Worm (Caenorhabditis elegans) whole organism, L3 larva: Measurements from ENCODE around the gene nspb-12.

Source experiments
- R02D3.7 ChIP-seq: fragments of 150-350 bp; optimal IDR thresholded peaks from 2 replicates; lab custom pipeline; 2014; ENCODE audit warnings: missing biosample characterization, missing genetic modification characterization
- ZK546.5 ChIP-seq: sonication (generic microtip); optimal IDR thresholded peaks from 2 replicates; lab custom pipeline; 2017; ENCODE audit warnings: missing biosample characterization, missing genetic modification characterization
- aly-2 ChIP-seq: fragments of 150-350 bp; optimal IDR thresholded peaks from 2 replicates; lab custom pipeline; 2014; ENCODE audit warnings: missing biosample characterization, missing genetic modification characterization
- ama-1 ChIP-seq: fragments of 150-350 bp; optimal IDR thresholded peaks from 2 replicates; lab custom pipeline; 2018
- ceh-28 ChIP-seq: fragments of 150-350 bp; optimal IDR thresholded peaks from 2 replicates; lab custom pipeline; 2014; ENCODE audit warnings: missing biosample characterization, missing genetic modification reagents, missing genetic modification characterization
- ceh-82 ChIP-seq: fragments of 150-350 bp; optimal IDR thresholded peaks from 2 replicates; lab custom pipeline; 2014; ENCODE audit warnings: missing biosample characterization, missing genetic modification characterization
- ceh-9 ChIP-seq: sonication (generic microtip); optimal IDR thresholded peaks from 2 replicates; lab custom pipeline; 2018; ENCODE audit warnings: missing biosample characterization, missing genetic modification characterization
- daf-12 ChIP-seq: fragments of 150-350 bp; optimal IDR thresholded peaks from 2 replicates; lab custom pipeline; 2014; ENCODE audit warnings: missing biosample characterization, missing genetic modification reagents, missing genetic modification characterization
- egl-27 ChIP-seq: sonication (generic microtip); optimal IDR thresholded peaks from 4 replicates; lab custom pipeline; 2017; ENCODE audit warnings: missing biosample characterization, missing genetic modification reagents, missing genetic modification characterization
- egl-5 ChIP-seq: fragments of 150-350 bp; optimal IDR thresholded peaks from 2 replicates; lab custom pipeline; 2017; ENCODE audit warnings: missing biosample characterization, missing genetic modification reagents, missing genetic modification characterization, inconsistent platforms
- elt-1 ChIP-seq: fragments of 150-350 bp; optimal IDR thresholded peaks from 2 replicates; lab custom pipeline; 2014; ENCODE audit warnings: missing biosample characterization, missing genetic modification characterization
- elt-2 ChIP-seq: sonication (generic microtip); optimal IDR thresholded peaks from 2 replicates; lab custom pipeline; 2016; ENCODE audit warnings: missing genetic modification reagents, mild to moderate bottlenecking, missing genetic modification characterization, missing compliant biosample characterization
- elt-3 ChIP-seq, 3 experiments: fragments of 150-350 bp in 1 of 3; sonication (generic microtip) in 2 of 3; optimal IDR thresholded peaks; 2 replicates in 2 of 3; 4 replicates in 1 of 3; lab custom pipeline; 2014 to 2017; ENCODE audit warnings: missing biosample characterization in 3 of 3, missing genetic modification characterization in 3 of 3
- eor-1 ChIP-seq, 2 experiments: fragments of 150-350 bp; optimal IDR thresholded peaks; 2 replicates each; lab custom pipeline; 2014 to 2018; ENCODE audit warnings: missing biosample characterization in 2 of 2, missing genetic modification characterization in 2 of 2
- fkh-10 ChIP-seq: sonication (generic microtip); optimal IDR thresholded peaks from 2 replicates; lab custom pipeline; 2017; ENCODE audit warnings: missing biosample characterization, missing genetic modification reagents, missing genetic modification characterization
- fkh-2 ChIP-seq: fragments of 150-350 bp; optimal IDR thresholded peaks from 2 replicates; lab custom pipeline; 2014; ENCODE audit warnings: missing biosample characterization, missing genetic modification reagents, missing genetic modification characterization
- fos-1 ChIP-seq: fragments of 150-350 bp; optimal IDR thresholded peaks from 2 replicates; lab custom pipeline; 2014; ENCODE audit warnings: missing biosample characterization, missing genetic modification characterization
- hmg-11 ChIP-seq: sonication (generic microtip); optimal IDR thresholded peaks from 2 replicates; lab custom pipeline; 2016; ENCODE audit warnings: missing genetic modification characterization, missing compliant biosample characterization
- lin-15B ChIP-seq: fragments of 150-350 bp; optimal IDR thresholded peaks from 2 replicates; lab custom pipeline; 2014; ENCODE audit warnings: missing biosample characterization, missing genetic modification characterization
- lin-39 ChIP-seq: fragments of 150-350 bp; optimal IDR thresholded peaks from 2 replicates; lab custom pipeline; 2018; ENCODE audit warnings: missing biosample characterization, missing genetic modification reagents, missing genetic modification characterization
- lsy-12 ChIP-seq: sonication (generic microtip); optimal IDR thresholded peaks from 2 replicates; lab custom pipeline; 2016; ENCODE audit warnings: mild to moderate bottlenecking, missing genetic modification characterization, missing compliant biosample characterization
- mdl-1 ChIP-seq: fragments of 150-350 bp; optimal IDR thresholded peaks from 2 replicates; lab custom pipeline; 2014; ENCODE audit warnings: missing biosample characterization, missing genetic modification characterization
- mml-1 ChIP-seq: fragments of 150-350 bp; sonication (generic microtip); optimal IDR thresholded peaks from 3 replicates; lab custom pipeline; 2014; ENCODE audit warnings: missing biosample characterization, missing genetic modification characterization
- nfya-1 ChIP-seq: sonication (generic microtip); optimal IDR thresholded peaks from 2 replicates; lab custom pipeline; 2017; ENCODE audit warnings: missing genetic modification characterization, mild to moderate bottlenecking, missing compliant biosample characterization, antibody characterized with exemption, moderate library complexity; ENCODE audit not compliant: insufficient read depth
- nhr-11 ChIP-seq: fragments of 150-350 bp; optimal IDR thresholded peaks from 2 replicates; lab custom pipeline; 2014; ENCODE audit warnings: missing biosample characterization, missing genetic modification characterization
- nhr-12 ChIP-seq: fragments of 150-350 bp; optimal IDR thresholded peaks from 2 replicates; lab custom pipeline; 2014; ENCODE audit warnings: missing biosample characterization, missing genetic modification characterization
- nhr-23 ChIP-seq: fragments of 150-350 bp; optimal IDR thresholded peaks from 2 replicates; lab custom pipeline; 2014; ENCODE audit warnings: missing biosample characterization, missing genetic modification reagents, missing genetic modification characterization
- nhr-237 ChIP-seq: fragments of 150-350 bp; optimal IDR thresholded peaks from 2 replicates; lab custom pipeline; 2014; ENCODE audit warnings: missing biosample characterization, missing genetic modification characterization
- nhr-25 ChIP-seq: sonication (generic microtip); optimal IDR thresholded peaks from 2 replicates; lab custom pipeline; 2017; ENCODE audit warnings: missing biosample characterization, missing genetic modification characterization
- nhr-28 ChIP-seq: fragments of 150-350 bp; optimal IDR thresholded peaks from 2 replicates; lab custom pipeline; 2014; ENCODE audit warnings: missing biosample characterization, missing genetic modification characterization
- nhr-43 ChIP-seq: sonication (generic microtip); optimal IDR thresholded peaks from 2 replicates; lab custom pipeline; 2016; ENCODE audit warnings: mild to moderate bottlenecking, missing genetic modification characterization, missing compliant biosample characterization; ENCODE audit not compliant: poor library complexity, severe bottlenecking
- nhr-67 ChIP-seq: fragments of 150-350 bp; optimal IDR thresholded peaks from 2 replicates; lab custom pipeline; 2014; ENCODE audit warnings: missing biosample characterization, missing genetic modification characterization
- nhr-76 ChIP-seq: fragments of 150-350 bp; sonication (generic microtip); optimal IDR thresholded peaks from 5 replicates; lab custom pipeline; 2014; ENCODE audit warnings: missing biosample characterization, missing genetic modification characterization
- nhr-77 ChIP-seq: fragments of 150-350 bp; optimal IDR thresholded peaks from 2 replicates; lab custom pipeline; 2014; ENCODE audit warnings: missing biosample characterization, missing genetic modification characterization
- pha-4 ChIP-seq: fragments of 150-350 bp; optimal IDR thresholded peaks from 2 replicates; lab custom pipeline; 2014; ENCODE audit warnings: missing biosample characterization, missing genetic modification reagents, missing genetic modification characterization
- pqm-1 ChIP-seq: fragments of 150-350 bp; optimal IDR thresholded peaks from 2 replicates; lab custom pipeline; 2017; ENCODE audit warnings: missing biosample characterization, missing genetic modification characterization, inconsistent platforms
- sea-2 ChIP-seq: fragments of 150-350 bp; sonication (generic microtip); optimal IDR thresholded peaks from 4 replicates; lab custom pipeline; 2014; ENCODE audit warnings: missing biosample characterization, missing genetic modification reagents, missing genetic modification characterization
- skn-1 ChIP-seq: fragments of 150-350 bp; optimal IDR thresholded peaks from 2 replicates; lab custom pipeline; 2014; ENCODE audit warnings: missing biosample characterization, missing genetic modification characterization
- snpc-4 ChIP-seq: fragments of 150-350 bp; optimal IDR thresholded peaks from 2 replicates; lab custom pipeline; 2014; ENCODE audit warnings: missing biosample characterization, missing genetic modification characterization
- tbx-2 ChIP-seq: sonication (generic microtip); optimal IDR thresholded peaks from 2 replicates; lab custom pipeline; 2016; ENCODE audit warnings: mild to moderate bottlenecking, missing genetic modification characterization, missing compliant biosample characterization
- unc-39 ChIP-seq: sonication (generic microtip); optimal IDR thresholded peaks from 4 replicates; lab custom pipeline; 2017; ENCODE audit warnings: missing biosample characterization, missing genetic modification characterization
- unc-62 ChIP-seq: fragments of 150-350 bp; sonication (generic microtip); optimal IDR thresholded peaks from 4 replicates; lab custom pipeline; 2014; ENCODE audit warnings: missing biosample characterization, missing genetic modification reagents, missing genetic modification characterization
- zag-1 ChIP-seq: fragments of 150-350 bp; optimal IDR thresholded peaks from 2 replicates; lab custom pipeline; 2014; ENCODE audit warnings: missing biosample characterization, missing genetic modification characterization
- ztf-11 ChIP-seq: fragments of 150-350 bp; optimal IDR thresholded peaks from 2 replicates; lab custom pipeline; 2014; ENCODE audit warnings: missing biosample characterization, missing genetic modification characterization
- ztf-4 ChIP-seq: fragments of 150-350 bp; optimal IDR thresholded peaks from 2 replicates; lab custom pipeline; 2014; ENCODE audit warnings: missing biosample characterization, missing genetic modification characterization

nspb-12 gene

ce11 chrIII:5554884-5555500 is 13.6 kb downstream of the nspb-12 start, which contains the start of the genes nmad-1 and hach-1 (continued):
- peak; percentile 63 for TF ChIP-seq R02D3.7 (tag; lab: Kevin White, UChicago)

- TF ChIP-seq aly-2 (no peak), eor-1 (tag; optimal IDR thresholded peaks at IDR 0.05; lab: Kevin White, UChicago) (no peak), ceh-82 (tag; lab: Kevin White, UChicago) (no peak), ztf-4 (tag; lab: Kevin White, UChicago) (no peak), fos-1 (tag; lab: Kevin White, UChicago) (no peak), ama-1 (peak; percentile 35), sea-2 (no peak), elt-1 (tag; lab: Kevin White, UChicago) (peak; percentile 52), nhr-25 (tag; lab: Kevin White, UChicago) (no peak), lsy-12 (tag; lab: Kevin White, UChicago) (no peak), pha-4 (tag; lab: Kevin White, UChicago) (peak; percentile 53), nhr-11 (tag; lab: Kevin White, UChicago) (no peak), pqm-1 (tag; lab: Kevin White, UChicago) (peak; percentile 70), ZK546.5 (no peak), mdl-1 (tag; lab: Kevin White, UChicago) (no peak), hmg-11 (tag; lab: Kevin White, UChicago) (no peak), elt-2 (tag; lab: Kevin White, UChicago) (peak; percentile 87), nhr-28 (tag; lab: Kevin White, UChicago) (no peak), nfya-1 (no peak), nhr-12 (no peak), ceh-28 (tag; lab: Kevin White, UChicago) (no peak), nhr-67 (tag; lab: Kevin White, UChicago) (no peak), unc-39 (tag; lab: Kevin White, UChicago) (no peak), ceh-9 (no peak)
Measured at ce11 chrIII:5553098-5553497, 15.5 kb downstream of the nspb-12 start.

- TF ChIP-seq ceh-28 (tag; lab: Kevin White, UChicago) (peak; percentile 27), ceh-9 (no peak), unc-39 (tag; lab: Kevin White, UChicago) (no peak), unc-62 (no peak), lin-39 (tag; lab: Kevin White, UChicago) (peak; percentile 47), skn-1 (tag; lab: Kevin White, UChicago) (no peak), ama-1 (peak; percentile 87), aly-2 (no peak), sea-2 (no peak), elt-2 (tag; lab: Kevin White, UChicago) (peak; percentile 81), R02D3.7 (tag; lab: Kevin White, UChicago) (peak; percentile 8), egl-5 (tag; lab: Kevin White, UChicago) (peak; percentile 37), lsy-12 (tag; lab: Kevin White, UChicago) (no peak), ztf-4 (tag; lab: Kevin White, UChicago) (no peak), ceh-82 (tag; lab: Kevin White, UChicago) (no peak), nhr-237 (tag; lab: Kevin White, UChicago) (no peak), elt-1 (tag; lab: Kevin White, UChicago) (peak; percentile 95), nhr-76 (tag; lab: Kevin White, UChicago) (no peak), nhr-12 (no peak), nhr-23 (tag; lab: Kevin White, UChicago) (peak; percentile 58), fos-1 (tag; lab: Kevin White, UChicago) (no peak), pqm-1 (tag; lab: Kevin White, UChicago) (peak; percentile 92), nhr-43 (tag; lab: Kevin White, UChicago) (peak; percentile 78), egl-27 (tag; lab: Kevin White, UChicago) (no peak), daf-12 (tag; lab: Kevin White, UChicago) (no peak), nfya-1 (peak; percentile 53), nhr-28 (tag; lab: Kevin White, UChicago) (no peak), ztf-11 (tag; lab: Kevin White, UChicago) (no peak), nhr-67 (tag; lab: Kevin White, UChicago) (no peak), fkh-2 (no peak), nhr-11 (tag; lab: Kevin White, UChicago) (no peak), mdl-1 (tag; lab: Kevin White, UChicago) (peak; percentile 35), tbx-2 (no peak), elt-3 (tag; optimal IDR thresholded peaks at IDR 0.05; lab: Kevin White, UChicago) (no peak), zag-1 (tag; lab: Kevin White, UChicago) (no peak), lin-15B (tag; lab: Kevin White, UChicago) (no peak), ZK546.5 (no peak), nhr-77 (tag; lab: Kevin White, UChicago) (no peak), fkh-10 (GFP tag; lab: Kevin White, UChicago) (no peak), eor-1 (tag; optimal IDR thresholded peaks at IDR 0.05; lab: Kevin White, UChicago) (no peak), mml-1 (no peak), snpc-4 (no peak), nhr-25 (tag; lab: Kevin White, UChicago) (peak; percentile 75)
Measured at ce11 chrIII:5552072-5552667, 16.4 kb downstream of the nspb-12 start, which contains the start of gene F09F7.6. F09F7.6 (minus strand) TSS chrIII:5552135.
